Worm (Caenorhabditis elegans): ENCODE data around the gene Y56A3A.31.

Y56A3A.31 gene

DNA sequence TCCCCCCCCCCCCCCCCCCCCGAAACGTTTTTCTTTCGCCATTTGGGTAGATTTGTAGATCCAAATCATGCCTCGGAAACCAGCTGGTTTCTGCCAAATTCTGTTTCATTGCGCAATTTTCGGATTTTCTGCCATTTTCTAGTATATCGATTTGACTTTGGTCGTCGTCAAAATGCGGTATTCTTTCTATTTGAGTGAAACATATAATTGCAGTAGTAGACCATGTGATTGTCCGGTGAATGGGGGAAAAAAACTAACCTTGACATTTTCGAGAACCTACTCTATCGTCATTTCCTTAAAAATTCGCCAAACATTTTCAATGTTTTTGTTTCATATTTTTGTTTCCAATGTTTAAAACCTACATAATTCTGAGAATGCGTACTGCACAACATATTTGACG is 41.3 kb downstream of the Y56A3A.31 start:
- TF ChIP-seq ceh-20 (GFP tag; IDR thresholded peaks at IDR 0.05), result no peak
- TF ChIP-seq unc-62 (GFP tag; optimal IDR thresholded peaks at IDR 0.05 in 1 of 2), result peak in 1 of 2 experiments; percentile 94
- no peak for TF ChIP-seq unc-62 (tag; optimal IDR thresholded peaks at IDR 0.05)
- no peak for TF ChIP-seq snpc-4 (tag; optimal IDR thresholded peaks at IDR 0.05)
- TF ChIP-seq tag-97 (GFP tag; IDR thresholded peaks at IDR 0.05), result no peak
- TF ChIP-seq mxl-2 (GFP tag; conservative IDR thresholded peaks at IDR 0.05), result no peak
- TF ChIP-seq hlh-30 (tag; optimal IDR thresholded peaks at IDR 0.05; ENCODE audit: insufficient read depth), result peak; percentile 8
- no peak for TF ChIP-seq ztf-7 (tag; optimal IDR thresholded peaks at IDR 0.05)
- TF ChIP-seq F44E2.7 (GFP tag; IDR thresholded peaks at IDR 0.05), result no peak
- TF ChIP-seq spr-1 (tag; optimal IDR thresholded peaks at IDR 0.05), result no peak
- TF ChIP-seq madf-9 (GFP tag; conservative IDR thresholded peaks at IDR 0.05), result no peak
- TF ChIP-seq dve-1 (tag; optimal IDR thresholded peaks at IDR 0.05; ENCODE audit: insufficient read depth), result no peak
- no peak for TF ChIP-seq tra-1 (GFP tag; IDR thresholded peaks at IDR 0.05)
- TF ChIP-seq nhr-25 (tag; optimal IDR thresholded peaks at IDR 0.05; ENCODE audit: borderline replicate concordance, insufficient read depth), result peak; percentile 50
- no peak for TF ChIP-seq mdt-29 (GFP tag; IDR thresholded peaks at IDR 0.05)
- TF ChIP-seq aha-1 (tag), result peak; percentile 35
- no peak for TF ChIP-seq dmd-8 (GFP tag; IDR thresholded peaks at IDR 0.05)
- no peak for TF ChIP-seq vab-7 (GFP tag; IDR thresholded peaks at IDR 0.05)
- no peak for TF ChIP-seq madf-5 (GFP tag; IDR thresholded peaks at IDR 0.05)
- no peak for TF ChIP-seq unc-39 (tag; optimal IDR thresholded peaks at IDR 0.05)
- no peak for TF ChIP-seq nhr-10 (tag; optimal IDR thresholded peaks at IDR 0.05)
- no peak for TF ChIP-seq ZK546.5 (tag; optimal IDR thresholded peaks at IDR 0.05)
- TF ChIP-seq hlh-11 (tag; optimal IDR thresholded peaks at IDR 0.05), result peak; percentile 14
- no peak for TF ChIP-seq daf-12 (tag; optimal IDR thresholded peaks at IDR 0.05)

DNA sequence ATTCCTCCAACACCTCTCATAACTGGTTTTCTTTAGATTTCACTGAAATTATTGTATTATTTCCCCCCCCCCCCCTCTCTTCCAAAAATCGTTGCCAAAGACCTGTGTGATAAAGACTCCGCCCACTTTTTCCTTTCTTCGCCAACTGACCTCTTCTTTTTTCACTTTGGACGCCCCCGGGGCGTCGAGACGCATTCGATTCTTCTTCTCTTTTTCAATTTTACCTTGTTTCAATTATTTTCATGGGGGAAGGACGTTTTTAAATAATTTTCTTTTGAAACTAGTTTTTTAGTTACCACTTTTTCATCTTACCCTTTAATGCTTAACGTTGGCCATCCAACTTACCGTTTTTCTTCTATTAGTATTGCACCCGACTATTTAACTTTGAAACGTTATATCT is 43.7 kb downstream of the Y56A3A.31 start:
- TF ChIP-seq nhr-25 (tag; optimal IDR thresholded peaks at IDR 0.05; ENCODE audit: borderline replicate concordance, insufficient read depth) (peak; percentile 6), ceh-62 (tag; optimal IDR thresholded peaks at IDR 0.05) (no peak), daf-16 (GFP tag; optimal IDR thresholded peaks at IDR 0.05) (no peak), daf-16 (tag; optimal IDR thresholded peaks at IDR 0.05) (no peak), mdl-1 (tag; optimal IDR thresholded peaks at IDR 0.05) (no peak), ama-1 (optimal IDR thresholded peaks at IDR 0.05) (peak; percentile 52)

DNA sequence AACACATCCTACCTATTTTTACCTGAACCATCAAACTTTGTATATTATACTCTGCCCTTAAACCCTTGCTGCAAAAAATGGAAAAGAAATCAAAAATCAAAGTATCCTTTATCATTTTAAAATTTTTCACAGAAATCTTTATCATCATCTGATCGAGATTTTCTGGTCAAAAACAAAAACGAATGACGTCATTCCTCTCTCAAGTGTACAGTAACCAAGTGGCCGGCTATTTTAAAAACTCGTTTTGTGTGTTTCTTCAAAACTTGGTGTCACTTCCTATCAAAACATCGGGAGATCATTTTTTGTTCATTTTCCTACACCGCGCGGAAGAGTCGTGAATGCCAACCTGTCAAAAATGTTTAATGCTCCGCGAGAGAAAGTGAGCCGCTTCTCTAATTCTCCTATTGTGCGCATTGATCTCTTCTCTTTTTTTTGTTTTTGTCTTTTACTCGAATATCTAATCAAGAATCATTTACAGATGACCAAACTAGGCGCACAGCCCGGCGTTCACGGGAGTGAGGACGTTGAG is 45.9 kb downstream of the Y56A3A.31 start, which contains the start of gene brp-1:
TSS of gene brp-1 (plus strand) at position 479 of the 529 bp plus-strand sequence.
- TF ChIP-seq arid-1 (GFP tag; conservative IDR thresholded peaks at IDR 0.05) (no peak), snpc-1.2 (GFP tag; IDR thresholded peaks at IDR 0.05) (no peak), D1046.2 (GFP tag; IDR thresholded peaks at IDR 0.05) (no peak), nhr-237 (tag; optimal IDR thresholded peaks at IDR 0.05) (no peak), hmg-1.1 (GFP tag; IDR thresholded peaks at IDR 0.05) (no peak), daf-12 (tag; optimal IDR thresholded peaks at IDR 0.05) (no peak), madf-5 (GFP tag; IDR thresholded peaks at IDR 0.05) (no peak), ctbp-1 (GFP tag; IDR thresholded peaks at IDR 0.05) (no peak), dmd-6 (GFP tag; IDR thresholded peaks at IDR 0.05) (0 out of 2 replicates have a peak, but pooled peaks have one; percentile 19), hlh-30 (tag; optimal IDR thresholded peaks at IDR 0.05; ENCODE audit: insufficient read depth) (no peak), lin-39 (tag; optimal IDR thresholded peaks at IDR 0.05) (no peak), unc-62 (GFP tag; optimal IDR thresholded peaks at IDR 0.05 in 1 of 2) (peak in 1 of 2 experiments; percentile 70), unc-62 (tag; optimal IDR thresholded peaks at IDR 0.05) (no peak), ceh-32 (tag; optimal IDR thresholded peaks at IDR 0.05; ENCODE audit: poor library complexity) (no peak), Y5F2A.4 (GFP tag; optimal IDR thresholded peaks at IDR 0.05) (no peak), ceh-82 (tag; optimal IDR thresholded peaks at IDR 0.05) (no peak), madf-9 (GFP tag; conservative IDR thresholded peaks at IDR 0.05) (peak; percentile 3; the same call in 1 of the 2 replicates), nhr-11 (tag; optimal IDR thresholded peaks at IDR 0.05) (no peak), nhr-28 (tag; optimal IDR thresholded peaks at IDR 0.05) (peak; percentile 8), rbr-2 (tag; optimal IDR thresholded peaks at IDR 0.05) (no peak), egl-27 (tag; optimal IDR thresholded peaks at IDR 0.05) (no peak), dpl-1 (GFP tag; optimal IDR thresholded peaks at IDR 0.05) (no peak), pha-4 (GFP tag; IDR thresholded peaks at IDR 0.05) (no peak), pha-4 (tag; optimal IDR thresholded peaks at IDR 0.05) (no peak), mxl-3 (GFP tag; optimal IDR thresholded peaks at IDR 0.05) (no peak), aha-1 (tag) (peak; percentile 18)
